Fruit fly (Drosophila melanogaster): ENCODE measurements around the gene CG33489.

The CG33489 gene

dm6 chr3L:11578847-11579246, 2.0 kb upstream of the CG33489 start:
- TF ChIP-seq Sox102F (GFP tag; optimal IDR thresholded peaks at IDR 0.05) (no peak), CG8119 (GFP tag; IDR thresholded peaks at IDR 0.05) (no peak), CG6792 (GFP tag; optimal IDR thresholded peaks at IDR 0.05) (no peak), CG6276 (GFP tag; optimal IDR thresholded peaks at IDR 0.05) (no peak), Ets96B (tag; optimal IDR thresholded peaks at IDR 0.05) (no peak), CG32006 (GFP tag; optimal IDR thresholded peaks at IDR 0.05) (no peak), CG7368 (GFP tag; optimal IDR thresholded peaks at IDR 0.05) (no peak), CG3919 (GFP tag; optimal IDR thresholded peaks at IDR 0.05) (no peak), eg (GFP tag; IDR thresholded peaks at IDR 0.05) (no peak), CG8319 (GFP tag; optimal IDR thresholded peaks at IDR 0.05) (no peak), OdsH (GFP tag; optimal IDR thresholded peaks at IDR 0.05) (no peak), Smox (GFP tag; optimal IDR thresholded peaks at IDR 0.05) (no peak), Sox15 (GFP tag; optimal IDR thresholded peaks at IDR 0.05) (no peak), Hr4 (GFP tag; optimal IDR thresholded peaks at IDR 0.05) (no peak), dsx (GFP tag; optimal IDR thresholded peaks at IDR 0.05; ENCODE audit: poor library complexity, severe bottlenecking) (no peak)

dm6 chr3L:11578211-11578673, 1.4 kb upstream of the CG33489 start, which contains the start of gene CG33270:
Gene CG33270, minus strand, starts transcription at chr3L:11578623.
- TF ChIP-seq CG6854 (GFP tag; optimal IDR thresholded peaks at IDR 0.05): no peak
- no peak for TF ChIP-seq CG11294 (GFP tag; IDR thresholded peaks at IDR 0.05)
- no peak for TF ChIP-seq acj6 (GFP tag; optimal IDR thresholded peaks at IDR 0.05)
- TF ChIP-seq CG10631 (GFP tag; optimal IDR thresholded peaks at IDR 0.05): no peak
- TF ChIP-seq CG3919 (GFP tag; optimal IDR thresholded peaks at IDR 0.05): no peak
- no peak for TF ChIP-seq Ets21C (GFP tag; optimal IDR thresholded peaks at IDR 0.05)
- no peak for TF ChIP-seq Hr39 (GFP tag; optimal IDR thresholded peaks at IDR 0.05)
- TF ChIP-seq CG6163 (GFP tag; IDR thresholded peaks at IDR 0.05): no peak
- TF ChIP-seq fd85E (GFP tag; optimal IDR thresholded peaks at IDR 0.05): no peak
- no peak for TF ChIP-seq net (GFP tag; optimal IDR thresholded peaks at IDR 0.05)
- no peak for TF ChIP-seq CG3032 (tag; optimal IDR thresholded peaks at IDR 0.05)
- TF ChIP-seq CG34406 (GFP tag; optimal IDR thresholded peaks at IDR 0.05): no peak
- TF ChIP-seq CG15336 (GFP tag; IDR thresholded peaks at IDR 0.05): no peak
- TF ChIP-seq CG31627 (GFP tag; optimal IDR thresholded peaks at IDR 0.05): no peak
- no peak for TF ChIP-seq OdsH (GFP tag; optimal IDR thresholded peaks at IDR 0.05)

dm6 chr3L:11577395-11577794, 551 bp upstream of the CG33489 start, which contains the start of gene CG33271:
Gene CG33271, minus strand, starts transcription at chr3L:11577495.
- TF ChIP-seq CG31627 (GFP tag; optimal IDR thresholded peaks at IDR 0.05) (no peak), fkh (GFP tag; optimal IDR thresholded peaks at IDR 0.05) (peak; percentile 32)

dm6 chr3L:11574563-11574962, 2.3 kb downstream of the CG33489 start, which contains the start of gene CG33490:
Gene CG33490, minus strand, starts transcription at chr3L:11574663.
- TF ChIP-seq Sox15 (GFP tag; optimal IDR thresholded peaks at IDR 0.05) (no peak), CG8119 (GFP tag; IDR thresholded peaks at IDR 0.05) (no peak), lz (GFP tag; optimal IDR thresholded peaks at IDR 0.05) (no peak), eg (GFP tag; IDR thresholded peaks at IDR 0.05) (no peak), vri (GFP tag; optimal IDR thresholded peaks at IDR 0.05) (no peak), acj6 (GFP tag; optimal IDR thresholded peaks at IDR 0.05) (no peak), CG10669 (GFP tag; optimal IDR thresholded peaks at IDR 0.05) (no peak), Lpt (GFP tag; optimal IDR thresholded peaks at IDR 0.05) (no peak), CG6808 (GFP tag; optimal IDR thresholded peaks at IDR 0.05) (no peak), net (GFP tag; optimal IDR thresholded peaks at IDR 0.05) (no peak), salr (GFP tag; optimal IDR thresholded peaks at IDR 0.05) (no peak), Sox14 (GFP tag; optimal IDR thresholded peaks at IDR 0.05) (no peak), Eip78C (GFP tag) (no peak), Ets21C (GFP tag; optimal IDR thresholded peaks at IDR 0.05) (no peak), Blimp-1 (GFP tag; optimal IDR thresholded peaks at IDR 0.05) (no peak), CG9139 (GFP tag; optimal IDR thresholded peaks at IDR 0.05) (no peak), topi (GFP tag; optimal IDR thresholded peaks at IDR 0.05) (no peak), Met (GFP tag; optimal IDR thresholded peaks at IDR 0.05) (no peak)

All from whole organism, prepupa.